Fruit fly (Drosophila melanogaster): ENCODE data around the gene CG42537.

CG42537 gene

DNA sequence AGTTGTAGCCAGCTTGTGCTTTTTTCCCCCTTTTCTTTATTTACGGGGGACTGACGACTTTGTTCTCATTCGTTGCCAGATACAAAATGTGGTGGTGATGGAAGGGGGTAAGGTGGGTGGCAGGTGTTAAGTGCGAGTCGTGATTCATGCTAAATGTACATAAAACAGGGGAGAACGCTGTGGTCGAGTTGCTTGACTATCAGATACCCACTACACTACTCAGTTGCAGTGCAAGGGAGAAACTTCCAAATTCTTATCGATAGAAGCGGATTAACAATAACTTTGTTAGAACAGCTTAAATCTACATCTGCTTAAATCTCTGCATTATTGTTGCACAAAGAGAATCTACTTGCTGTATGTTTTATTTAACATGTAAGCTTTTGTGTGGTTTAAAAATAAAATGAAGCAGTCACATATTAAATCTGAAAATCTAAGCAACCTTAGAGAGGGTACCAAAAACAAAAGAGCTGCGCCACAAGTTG lies 20.1 kb downstream of the CG42537 start (continued):
- TF ChIP-seq pzg (GFP tag; optimal IDR thresholded peaks at IDR 0.05): no peak
- no peak for TF ChIP-seq Poxn (GFP tag; IDR thresholded peaks at IDR 0.05)
- TF ChIP-seq CG31441 (GFP tag; IDR thresholded peaks at IDR 0.05): peak; percentile 18; the same call in 1 of the 2 replicates
- TF ChIP-seq grau (tag; optimal IDR thresholded peaks at IDR 0.05): peak; percentile 53
- TF ChIP-seq CG2712 (tag; optimal IDR thresholded peaks at IDR 0.05): peak; percentile 24
- no peak for TF ChIP-seq Nf-YC (tag; optimal IDR thresholded peaks at IDR 0.05)
- no peak for TF ChIP-seq CG30020 (tag; optimal IDR thresholded peaks at IDR 0.05)
- TF ChIP-seq tin (GFP tag; optimal IDR thresholded peaks at IDR 0.05): no peak
- no peak for TF ChIP-seq CG13296 (GFP tag; optimal IDR thresholded peaks at IDR 0.05)
- no peak for TF ChIP-seq Adf1 (GFP tag; IDR thresholded peaks at IDR 0.05)
- TF ChIP-seq tap (tag; optimal IDR thresholded peaks at IDR 0.05): peak; percentile 12
- TF ChIP-seq HLH4C (GFP tag; IDR thresholded peaks at IDR 0.05; ENCODE audit: partially characterized antibody): peak; percentile 72; the same call in 2 of the 3 replicates
- TF ChIP-seq CG17385 (GFP tag; optimal IDR thresholded peaks at IDR 0.05): peak; percentile 10
- TF ChIP-seq CG10959 (GFP tag; IDR thresholded peaks at IDR 0.05): no peak
- peak; percentile 4 for TF ChIP-seq pho (GFP tag; optimal IDR thresholded peaks at IDR 0.05)
- peak; percentile 26 for TF ChIP-seq lilli (GFP tag; optimal IDR thresholded peaks at IDR 0.05)
- TF ChIP-seq Scr (GFP tag; IDR thresholded peaks at IDR 0.05; ENCODE audit: partially characterized antibody): peak; percentile 31; the same call in 1 of the 2 replicates
- no peak for TF ChIP-seq emc (GFP tag; optimal IDR thresholded peaks at IDR 0.05)
- TF ChIP-seq scrt (GFP tag; optimal IDR thresholded peaks at IDR 0.05): peak; percentile 2
- TF ChIP-seq Opbp (GFP tag; IDR thresholded peaks at IDR 0.05; ENCODE audit: partially characterized antibody): 0 out of 3 replicates have a peak, but pooled peaks have one; percentile 30
- TF ChIP-seq CG6813 (GFP tag; optimal IDR thresholded peaks at IDR 0.05): no peak
- peak; percentile 61 for TF ChIP-seq CG2120 (GFP tag; optimal IDR thresholded peaks at IDR 0.05)
- TF ChIP-seq CG1603 (tag; optimal IDR thresholded peaks at IDR 0.05): no peak
- no peak for TF ChIP-seq knrl (GFP tag; IDR thresholded peaks at IDR 0.05; ENCODE audit: partially characterized antibody)
- 0 out of 2 replicates have a peak, but pooled peaks have one; percentile 33 for TF ChIP-seq Atf6 (GFP tag; IDR thresholded peaks at IDR 0.05)
- TF ChIP-seq HLH54F (GFP tag; optimal IDR thresholded peaks at IDR 0.05): peak; percentile 13
- TF ChIP-seq ro (GFP tag; IDR thresholded peaks at IDR 0.05): no peak
- no peak for TF ChIP-seq ewg (GFP tag; optimal IDR thresholded peaks at IDR 0.05)
- TF ChIP-seq Abd-B (GFP tag; optimal IDR thresholded peaks at IDR 0.05): no peak
- peak; percentile 30 for TF ChIP-seq nmo (GFP tag; optimal IDR thresholded peaks at IDR 0.05)
- TF ChIP-seq peb (GFP tag; IDR thresholded peaks at IDR 0.05): no peak
- TF ChIP-seq Ssrp (tag; optimal IDR thresholded peaks at IDR 0.05): peak; percentile 21
- peak; percentile 8 for TF ChIP-seq fd96Cb (tag; optimal IDR thresholded peaks at IDR 0.05)
- TF ChIP-seq Spps (tag; optimal IDR thresholded peaks at IDR 0.05): no peak
- no peak for TF ChIP-seq Atf3 (GFP tag; optimal IDR thresholded peaks at IDR 0.05)
- TF ChIP-seq disco-r (GFP tag; optimal IDR thresholded peaks at IDR 0.05): no peak
- 0 out of 2 replicates have a peak, but pooled peaks have one; percentile 23 for TF ChIP-seq esg (GFP tag; conservative IDR thresholded peaks at IDR 0.05)
- peak; percentile 35 for TF ChIP-seq Sox102F (GFP tag; optimal IDR thresholded peaks at IDR 0.05)
- TF ChIP-seq CG11398 (GFP tag; optimal IDR thresholded peaks at IDR 0.05): no peak
- no peak for TF ChIP-seq CG14965 (GFP tag; optimal IDR thresholded peaks at IDR 0.05; ENCODE audit: borderline replicate concordance)
- peak; percentile 36 for TF ChIP-seq Dek (tag; optimal IDR thresholded peaks at IDR 0.05)
- no peak for TF ChIP-seq tup (GFP tag; optimal IDR thresholded peaks at IDR 0.05)
- no peak for TF ChIP-seq H15 (GFP tag; IDR thresholded peaks at IDR 0.05)
- TF ChIP-seq CG13424 (tag; optimal IDR thresholded peaks at IDR 0.05): peak; percentile 40
- TF ChIP-seq tna (GFP tag; IDR thresholded peaks at IDR 0.05; ENCODE audit: partially characterized antibody): peak; percentile 68
- TF ChIP-seq pnt (GFP tag; optimal IDR thresholded peaks at IDR 0.05): no peak
- TF ChIP-seq sug (tag; optimal IDR thresholded peaks at IDR 0.05): peak; percentile 8
- no peak for TF ChIP-seq CG9797 (GFP tag; optimal IDR thresholded peaks at IDR 0.05)
- no peak for TF ChIP-seq Mad (GFP tag; optimal IDR thresholded peaks at IDR 0.05)
- no peak for TF ChIP-seq CG6854 (GFP tag; optimal IDR thresholded peaks at IDR 0.05)

Data from whole organism, embryonic.